Fruit fly (Drosophila melanogaster): ENCODE measurements around the gene Zcchc7.

Zcchc7 gene

dm6 chr3L:16844920-16845573 lies at the start of gene Zcchc7, which contains the start of gene kud (continued):
- TF ChIP-seq Awh (GFP tag; IDR thresholded peaks at IDR 0.05) (no peak), CG13424 (tag; optimal IDR thresholded peaks at IDR 0.05) (peak; percentile 82), Ssrp (tag; optimal IDR thresholded peaks at IDR 0.05) (peak; percentile 45), vvl (GFP tag; IDR thresholded peaks at IDR 0.05) (peak; percentile 10; the same call in 1 of the 2 replicates), tll (GFP tag; optimal IDR thresholded peaks at IDR 0.05) (no peak), Mrtf (GFP tag; IDR thresholded peaks at IDR 0.05) (no peak), sd (tag; optimal IDR thresholded peaks at IDR 0.05) (no peak), CG13287 (GFP tag; IDR thresholded peaks at IDR 0.05; ENCODE audit: partially characterized antibody) (peak; percentile 39; the same call in 1 of the 2 replicates), CTCF (GFP tag; optimal IDR thresholded peaks at IDR 0.05) (peak; percentile 5), disco-r (GFP tag; optimal IDR thresholded peaks at IDR 0.05) (no peak), CG7271 (tag; optimal IDR thresholded peaks at IDR 0.05) (no peak), Camta (GFP tag; optimal IDR thresholded peaks at IDR 0.05) (peak; percentile 59), CG13624 (GFP tag; optimal IDR thresholded peaks at IDR 0.05) (peak; percentile 56), CG8281 (tag; optimal IDR thresholded peaks at IDR 0.05) (no peak), usp (GFP tag; optimal IDR thresholded peaks at IDR 0.05) (no peak), prd (optimal IDR thresholded peaks at IDR 0.05) (no peak), prd (GFP tag; IDR thresholded peaks at IDR 0.05) (peak; percentile 46; the same call in 1 of the 3 replicates), Dfd (GFP tag; optimal IDR thresholded peaks at IDR 0.05) (no peak), stwl (tag; optimal IDR thresholded peaks at IDR 0.05) (peak; percentile 79), CG10959 (GFP tag; IDR thresholded peaks at IDR 0.05) (no peak), CG30431 (GFP tag; optimal IDR thresholded peaks at IDR 0.05) (no peak), E2f2 (GFP tag; IDR thresholded peaks at IDR 0.05) (peak; percentile 27; the same call in 1 of the 2 replicates), ap (GFP tag; IDR thresholded peaks at IDR 0.05) (no peak), zen (tag; optimal IDR thresholded peaks at IDR 0.05) (peak; percentile 33), zfh1 (GFP tag; IDR thresholded peaks at IDR 0.05) (no peak), kah (GFP tag; optimal IDR thresholded peaks at IDR 0.05) (no peak), dmrt99B (tag; optimal IDR thresholded peaks at IDR 0.05) (no peak), Neu2 (GFP tag; optimal IDR thresholded peaks at IDR 0.05; ENCODE audit: borderline replicate concordance) (no peak), CG12236 (GFP tag; optimal IDR thresholded peaks at IDR 0.05) (peak; percentile 21), her (GFP tag; optimal IDR thresholded peaks at IDR 0.05) (no peak), HmgZ (tag; optimal IDR thresholded peaks at IDR 0.05) (peak; percentile 20), CG17568 (GFP tag; optimal IDR thresholded peaks at IDR 0.05) (no peak), Dp (GFP tag; optimal IDR thresholded peaks at IDR 0.05) (peak; percentile 20), Sry-δ (GFP tag; optimal IDR thresholded peaks at IDR 0.05) (peak; percentile 88), CG12071 (GFP tag; optimal IDR thresholded peaks at IDR 0.05) (no peak), run (tag; optimal IDR thresholded peaks at IDR 0.05) (no peak), Fer3 (tag; optimal IDR thresholded peaks at IDR 0.05) (peak; percentile 62), stc (GFP tag; IDR thresholded peaks at IDR 0.05) (no peak), dimm (GFP tag; IDR thresholded peaks at IDR 0.05) (no peak), CG6813 (GFP tag; optimal IDR thresholded peaks at IDR 0.05) (no peak), Antp (GFP tag; optimal IDR thresholded peaks at IDR 0.05) (peak; percentile 43), slou (GFP tag; optimal IDR thresholded peaks at IDR 0.05) (no peak), Kr (GFP tag; optimal IDR thresholded peaks at IDR 0.05) (no peak), gfzf (GFP tag; optimal IDR thresholded peaks at IDR 0.05) (no peak), CG34376 (GFP tag; optimal IDR thresholded peaks at IDR 0.05) (peak; percentile 77), CG11247 (GFP tag; IDR thresholded peaks at IDR 0.05) (no peak), sima (GFP tag; optimal IDR thresholded peaks at IDR 0.05) (no peak), salm (tag; optimal IDR thresholded peaks at IDR 0.05) (no peak), Med (GFP tag) (peak; percentile 87), pho (GFP tag; optimal IDR thresholded peaks at IDR 0.05) (peak; percentile 74), gem (tag; optimal IDR thresholded peaks at IDR 0.05) (no peak)

Data from whole organism, embryonic.